Worm (Caenorhabditis elegans): ENCODE results near the gene F53F4.4.

ce11 chrV:13647185-13647584 lies 54.0 kb downstream of the F53F4.4 start:
- TF ChIP-seq nhr-237 (tag; optimal IDR thresholded peaks at IDR 0.05), result no peak
- no peak for TF ChIP-seq elt-3 (tag; optimal IDR thresholded peaks at IDR 0.05)

Data from whole organism, mixed stage, embryonic.